Worm (Caenorhabditis elegans): ENCODE measurements around the gene srd-18.

ce11 chrV:13417513-13417912 is 9.2 kb downstream of the srd-18 start, which contains the start of gene F53F1.6:
- TF ChIP-seq F22D6.2 (tag; optimal IDR thresholded peaks at IDR 0.05) (no peak), nfya-1 (tag; optimal IDR thresholded peaks at IDR 0.05; ENCODE audit: borderline replicate concordance, insufficient read depth) (no peak), snpc-4 (GFP tag; optimal IDR thresholded peaks at IDR 0.05) (no peak), snpc-4 (tag; optimal IDR thresholded peaks at IDR 0.05) (no peak), nfya-2 (GFP tag; IDR thresholded peaks at IDR 0.05) (no peak), unc-62 (GFP tag; optimal IDR thresholded peaks at IDR 0.05) (no peak), hlh-12 (tag; optimal IDR thresholded peaks at IDR 0.05) (no peak), lin-26 (GFP tag; IDR thresholded peaks at IDR 0.05) (no peak), dox-1 (GFP tag; IDR thresholded peaks at IDR 0.05) (no peak), rcor-1 (GFP tag; IDR thresholded peaks at IDR 0.05) (no peak), Y79H2A.3 (GFP tag; conservative IDR thresholded peaks at IDR 0.05) (no peak), K12H6.12 (tag; optimal IDR thresholded peaks at IDR 0.05) (no peak)
